Worm (Caenorhabditis elegans) whole organism, young adult: ENCODE measurements around the gene eng-1.

ENCODE experiments used
- F37B4.10 ChIP-seq: fragments of 200-800 bp; sonication (Bioruptor generic); IDR thresholded peaks from 2 replicates; pipeline ENCODE4 v1.3.6; 2022; ENCODE audit warnings: missing genetic modification characterization, missing compliant biosample characterization
- F55B11.4 ChIP-seq: sonication (generic microtip); optimal IDR thresholded peaks from 2 replicates; lab custom pipeline; 2016; ENCODE audit warnings: missing compliant biosample characterization, missing genetic modification characterization, borderline replicate concordance; ENCODE audit not compliant: insufficient read depth
- athp-1 ChIP-seq: sonication (generic microtip); optimal IDR thresholded peaks from 2 replicates; lab custom pipeline; 2017; ENCODE audit warnings: mild to moderate bottlenecking, missing genetic modification characterization, missing compliant biosample characterization
- attf-3 ChIP-seq: fragments of 200-800 bp; sonication (Bioruptor generic); conservative IDR thresholded peaks from 2 replicates; pipeline ENCODE4 v1.3.6; 2022; ENCODE audit warnings: missing genetic modification reagents, missing genetic modification characterization, missing compliant biosample characterization
- ceh-79 ChIP-seq: sonication (generic microtip); optimal IDR thresholded peaks from 2 replicates; lab custom pipeline; 2017; ENCODE audit warnings: mild to moderate bottlenecking, missing genetic modification characterization, missing compliant biosample characterization
- lin-35 ChIP-seq, 3 experiments: fragments of 150-350 bp in 2 of 3; sonication (generic microtip) in 1 of 3; optimal IDR thresholded peaks; 2 replicates each; lab custom pipeline; 2014 to 2018; ENCODE audit warnings: missing biosample characterization in 3 of 3, missing genetic modification characterization in 3 of 3, missing genetic modification reagents in 3 of 3
- pbrm-1 ChIP-seq: fragments of 200-800 bp; sonication (Bioruptor generic); IDR thresholded peaks from 2 replicates; pipeline ENCODE4 v1.3.6; 2022; ENCODE audit warnings: missing genetic modification reagents, missing genetic modification characterization, missing compliant biosample characterization
- sdz-38 ChIP-seq: sonication (generic microtip); optimal IDR thresholded peaks from 2 replicates; lab custom pipeline; 2016; ENCODE audit warnings: missing genotype, missing genetic modification characterization, missing compliant biosample characterization
- snpc-1.1 ChIP-seq: sonication (generic microtip); optimal IDR thresholded peaks from 2 replicates; lab custom pipeline; 2017; ENCODE audit warnings: missing genetic modification characterization, mild to moderate bottlenecking, missing compliant biosample characterization, antibody characterized with exemption, moderate library complexity, missing genotype, missing genetic modification reagents; ENCODE audit not compliant: insufficient read depth
- tbp1 ChIP-seq: fragments of 200-800 bp; sonication (Bioruptor generic); optimal IDR thresholded peaks from 2 replicates; lab custom pipeline; 2018; ENCODE audit warnings: mild to moderate bottlenecking, missing genetic modification characterization, missing compliant biosample characterization
- unc-130 ChIP-seq: sonication (generic microtip); optimal IDR thresholded peaks from 2 replicates; lab custom pipeline; 2016; ENCODE audit warnings: missing genetic modification reagents, missing genetic modification characterization, missing compliant biosample characterization

- TF ChIP-seq unc-130 (no peak), athp-1 (tag; lab: Kevin White, UChicago) (no peak), F55B11.4 (tag; lab: Kevin White, UChicago) (no peak), F37B4.10 (GFP tag; lab: Robert Waterston, UW) (no peak), ceh-79 (tag; lab: Kevin White, UChicago) (no peak), attf-3 (GFP tag; lab: Robert Waterston, UW) (no peak), snpc-1.1 (tag; lab: Kevin White, UChicago) (no peak), pbrm-1 (no peak), sdz-38 (tag; lab: Kevin White, UChicago) (no peak), lin-35 (GFP tag; optimal IDR thresholded peaks at IDR 0.05; lab: Kevin White, UChicago) (no peak), tbp1 (GFP tag; lab: Kevin White, UChicago) (no peak)
These were observed 43.8 kb downstream of the eng-1 start for ce11 chrIII:5824450-5824972.
